Worm (Caenorhabditis elegans): ENCODE data around the gene C41H7.9.

Gene C41H7.9

ce11 chrII:2987854-2988350, 24.1 kb downstream of the C41H7.9 start, which contains the start of gene lido-7 (continued):
- TF ChIP-seq dmd-6 (GFP tag; IDR thresholded peaks at IDR 0.05): peak; percentile 73

- TF ChIP-seq ztf-7 (tag; optimal IDR thresholded peaks at IDR 0.05) (no peak), unc-130 (GFP tag; optimal IDR thresholded peaks at IDR 0.05) (no peak), madf-5 (GFP tag; IDR thresholded peaks at IDR 0.05) (0 out of 4 replicates have a peak, but pooled peaks of 1 of the 2 experiments have one; percentile 57), saeg-2 (GFP tag; IDR thresholded peaks at IDR 0.05) (no peak), F37D6.2 (tag; optimal IDR thresholded peaks at IDR 0.05) (no peak), Y5F2A.4 (GFP tag; optimal IDR thresholded peaks at IDR 0.05) (no peak), dpl-1 (GFP tag; optimal IDR thresholded peaks at IDR 0.05) (no peak), daf-19 (GFP tag; conservative IDR thresholded peaks at IDR 0.05) (no peak), lin-15B (tag; optimal IDR thresholded peaks at IDR 0.05) (no peak), cey-2 (tag; optimal IDR thresholded peaks at IDR 0.05; ENCODE audit: borderline replicate concordance, insufficient read depth) (no peak), Y75B8A.6 (GFP tag; IDR thresholded peaks at IDR 0.05) (no peak), aha-1 (tag) (peak; percentile 72), daf-16 (GFP tag; optimal IDR thresholded peaks at IDR 0.05) (no peak), daf-16 (tag; optimal IDR thresholded peaks at IDR 0.05) (no peak), ceh-82 (tag; optimal IDR thresholded peaks at IDR 0.05) (no peak), nhr-77 (tag; optimal IDR thresholded peaks at IDR 0.05) (no peak), snpc-1.2 (GFP tag; IDR thresholded peaks at IDR 0.05) (0 out of 2 replicates have a peak, but pooled peaks have one; percentile 52), sdz-12 (GFP tag; optimal IDR thresholded peaks at IDR 0.05) (peak; percentile 41), tra-1 (GFP tag; IDR thresholded peaks at IDR 0.05) (no peak), snpc-4 (tag; optimal IDR thresholded peaks at IDR 0.05) (peak; percentile 46), php-3 (GFP tag; IDR thresholded peaks at IDR 0.05) (0 out of 2 replicates have a peak, but pooled peaks have one; percentile 17), unc-39 (tag; optimal IDR thresholded peaks at IDR 0.05) (no peak), nhr-25 (tag; optimal IDR thresholded peaks at IDR 0.05; ENCODE audit: borderline replicate concordance, insufficient read depth) (no peak), nhr-111 (GFP tag; optimal IDR thresholded peaks at IDR 0.05) (peak; percentile 12), nhr-28 (tag; optimal IDR thresholded peaks at IDR 0.05) (no peak), lin-38 (GFP tag; IDR thresholded peaks at IDR 0.05) (0 out of 2 replicates have a peak, but pooled peaks have one; percentile 5), D1046.2 (GFP tag; IDR thresholded peaks at IDR 0.05) (no peak), tag-97 (GFP tag; IDR thresholded peaks at IDR 0.05) (no peak), egl-43 (GFP tag; IDR thresholded peaks at IDR 0.05) (peak; percentile 75), ceh-32 (tag; optimal IDR thresholded peaks at IDR 0.05; ENCODE audit: poor library complexity) (no peak), lin-1 (GFP tag; IDR thresholded peaks at IDR 0.05) (no peak), zfp-3 (GFP tag; conservative IDR thresholded peaks at IDR 0.05) (0 out of 2 replicates have a peak, but pooled peaks have one; percentile 53), daf-8 (GFP tag; IDR thresholded peaks at IDR 0.05) (no peak), set-16 (GFP tag; IDR thresholded peaks at IDR 0.05) (peak; percentile 59), ceh-20 (GFP tag; IDR thresholded peaks at IDR 0.05) (no peak), hlh-30 (tag; optimal IDR thresholded peaks at IDR 0.05; ENCODE audit: insufficient read depth) (no peak), lin-29 (GFP tag; IDR thresholded peaks at IDR 0.05) (no peak), T20F7.1 (GFP tag; optimal IDR thresholded peaks at IDR 0.05) (no peak), nhr-76 (tag; optimal IDR thresholded peaks at IDR 0.05) (no peak), nhr-42 (GFP tag; IDR thresholded peaks at IDR 0.05) (no peak), hlh-11 (tag; optimal IDR thresholded peaks at IDR 0.05) (peak; percentile 38), dmd-6 (GFP tag; IDR thresholded peaks at IDR 0.05) (no peak), nhr-41 (GFP tag; IDR thresholded peaks at IDR 0.05) (no peak), ceh-28 (tag; optimal IDR thresholded peaks at IDR 0.05) (no peak), dmd-9 (GFP tag; IDR thresholded peaks at IDR 0.05) (no peak), pha-4 (GFP tag; IDR thresholded peaks at IDR 0.05) (no peak), pha-4 (tag; optimal IDR thresholded peaks at IDR 0.05) (no peak), zip-2 (tag; optimal IDR thresholded peaks at IDR 0.05) (no peak), hmg-1.1 (GFP tag; IDR thresholded peaks at IDR 0.05) (peak; percentile 41; the same call in 1 of the 2 replicates)
Observed at ce11 chrII:2987122-2987556, 24.9 kb downstream of the C41H7.9 start.

Measured in whole organism, L4 larva.